Worm (Caenorhabditis elegans) whole organism, L3 larva: Measurements from ENCODE around the gene F26G5.1.

Experiments
- ama-1 ChIP-seq: fragments of 150-350 bp; optimal IDR thresholded peaks from 2 replicates; lab custom pipeline; 2018
- ceh-16 ChIP-seq: sonication (generic microtip); optimal IDR thresholded peaks from 2 replicates; lab custom pipeline; 2017; ENCODE audit warnings: missing biosample characterization, missing genetic modification characterization
- tbx-2 ChIP-seq: sonication (generic microtip); optimal IDR thresholded peaks from 2 replicates; lab custom pipeline; 2016; ENCODE audit warnings: mild to moderate bottlenecking, missing genetic modification characterization, missing compliant biosample characterization
- unc-39 ChIP-seq: sonication (generic microtip); optimal IDR thresholded peaks from 4 replicates; lab custom pipeline; 2017; ENCODE audit warnings: missing biosample characterization, missing genetic modification characterization

- TF ChIP-seq tbx-2 (tag; lab: Kevin White, UChicago) (no peak), ama-1 (lab: Kevin White, UChicago) (no peak), ceh-16 (tag; lab: Kevin White, UChicago) (no peak), unc-39 (tag; lab: Kevin White, UChicago) (no peak)
These were observed 40.9 kb upstream of the F26G5.1 start, which contains the start of gene catp-2 for ce11 chrV:4934406-4934805.
